Fruit fly (Drosophila melanogaster): Measurements from ENCODE around the gene CG2082.
A peak's percentile ranks its signal among the peaks of the same experiment; 100 is the strongest.

CG2082 gene

dm6 chr3R:5789025-5789953 is 8.4 kb upstream of the CG2082 start, which contains the start of the genes Hat1 and Rpn5 (continued):
- TF ChIP-seq chinmo (GFP tag; IDR thresholded peaks at IDR 0.05; ENCODE audit: partially characterized antibody) (no peak), pb (GFP tag; optimal IDR thresholded peaks at IDR 0.05) (peak; percentile 78), Poxn (GFP tag; IDR thresholded peaks at IDR 0.05) (0 out of 2 replicates have a peak, but pooled peaks have one; percentile 31), CG10565 (GFP tag; optimal IDR thresholded peaks at IDR 0.05) (peak; percentile 17), CG14710 (tag; optimal IDR thresholded peaks at IDR 0.05) (peak; percentile 89), CG11456 (GFP tag; IDR thresholded peaks at IDR 0.05) (peak; percentile 63; the same call in 2 of the 3 replicates), so (GFP tag; IDR thresholded peaks at IDR 0.05) (no peak), Scr (GFP tag; IDR thresholded peaks at IDR 0.05; ENCODE audit: partially characterized antibody) (peak; percentile 85), ro (GFP tag; IDR thresholded peaks at IDR 0.05) (no peak), inv (GFP tag; IDR thresholded peaks at IDR 0.05; ENCODE audit: partially characterized antibody) (peak; percentile 75), esg (GFP tag; conservative IDR thresholded peaks at IDR 0.05) (peak; percentile 61), nerfin-1 (tag; optimal IDR thresholded peaks at IDR 0.05) (peak; percentile 54), slou (GFP tag; optimal IDR thresholded peaks at IDR 0.05) (peak; percentile 69), Opbp (GFP tag; IDR thresholded peaks at IDR 0.05; ENCODE audit: partially characterized antibody) (peak; percentile 98), pho (GFP tag; optimal IDR thresholded peaks at IDR 0.05) (peak; percentile 95), Kr (GFP tag; optimal IDR thresholded peaks at IDR 0.05) (no peak), exex (tag; optimal IDR thresholded peaks at IDR 0.05) (peak; percentile 32), Bgb (GFP tag; IDR thresholded peaks at IDR 0.05; ENCODE audit: partially characterized antibody) (peak; percentile 62), Doc2 (GFP tag; IDR thresholded peaks at IDR 0.05) (no peak), CG30020 (tag; optimal IDR thresholded peaks at IDR 0.05) (peak; percentile 42), cas (GFP tag; IDR thresholded peaks at IDR 0.05) (0 out of 2 replicates have a peak, but pooled peaks have one; percentile 21), Fer3 (tag; optimal IDR thresholded peaks at IDR 0.05) (peak; percentile 56), Sox100B (GFP tag; optimal IDR thresholded peaks at IDR 0.05) (peak; percentile 80), CG8944 (GFP tag; optimal IDR thresholded peaks at IDR 0.05) (peak; percentile 85), Atf-2 (GFP tag; optimal IDR thresholded peaks at IDR 0.05) (peak; percentile 92), ranshi (GFP tag; IDR thresholded peaks at IDR 0.05) (peak; percentile 28; the same call in 1 of the 2 replicates), CG12071 (GFP tag; optimal IDR thresholded peaks at IDR 0.05) (no peak), grn (GFP tag; optimal IDR thresholded peaks at IDR 0.05) (peak; percentile 70), CG4404 (GFP tag; IDR thresholded peaks at IDR 0.05) (peak; percentile 83), bcd (GFP tag; optimal IDR thresholded peaks at IDR 0.05) (peak; percentile 82), CTCF (GFP tag; optimal IDR thresholded peaks at IDR 0.05) (peak; percentile 2), dysf (GFP tag; IDR thresholded peaks at IDR 0.05) (peak; percentile 72; the same call in 2 of the 3 replicates), CG17829 (tag; optimal IDR thresholded peaks at IDR 0.05) (peak; percentile 68), sens (GFP tag) (peak; percentile 98), CG13424 (tag; optimal IDR thresholded peaks at IDR 0.05) (peak; percentile 71), Mad (GFP tag; optimal IDR thresholded peaks at IDR 0.05) (peak; percentile 88), ase (GFP tag; IDR thresholded peaks at IDR 0.05) (peak; percentile 51; the same call in 1 of the 3 replicates), Lpt (GFP tag; optimal IDR thresholded peaks at IDR 0.05) (no peak), CG17361 (GFP tag; IDR thresholded peaks at IDR 0.05) (peak; percentile 95), CG5180 (GFP tag; optimal IDR thresholded peaks at IDR 0.05) (no peak), crol (GFP tag; IDR thresholded peaks at IDR 0.05) (no peak), CG7987 (GFP tag; optimal IDR thresholded peaks at IDR 0.05) (peak; percentile 8), CG1603 (tag; optimal IDR thresholded peaks at IDR 0.05) (peak; percentile 65), ato (GFP tag; IDR thresholded peaks at IDR 0.05; ENCODE audit: partially characterized antibody) (0 out of 2 replicates have a peak, but pooled peaks have one; percentile 13), CG14860 (GFP tag; IDR thresholded peaks at IDR 0.05; ENCODE audit: partially characterized antibody) (peak; percentile 68; the same call in 2 of the 3 replicates), CG7928 (GFP tag; optimal IDR thresholded peaks at IDR 0.05) (peak; percentile 45), stc (GFP tag; IDR thresholded peaks at IDR 0.05) (0 out of 2 replicates have a peak, but pooled peaks have one; percentile 31), odd (GFP tag; optimal IDR thresholded peaks at IDR 0.05) (peak; percentile 44)

Data from whole organism, embryonic.